Worm (Caenorhabditis elegans): ENCODE results near the gene F40G12.6.
"Not testable (repeated sequence)": the region's sequence is repeated elsewhere in the genome, so short reads cannot be mapped to it uniquely, and the experiment has no call there.

The F40G12.6 gene

DNA sequence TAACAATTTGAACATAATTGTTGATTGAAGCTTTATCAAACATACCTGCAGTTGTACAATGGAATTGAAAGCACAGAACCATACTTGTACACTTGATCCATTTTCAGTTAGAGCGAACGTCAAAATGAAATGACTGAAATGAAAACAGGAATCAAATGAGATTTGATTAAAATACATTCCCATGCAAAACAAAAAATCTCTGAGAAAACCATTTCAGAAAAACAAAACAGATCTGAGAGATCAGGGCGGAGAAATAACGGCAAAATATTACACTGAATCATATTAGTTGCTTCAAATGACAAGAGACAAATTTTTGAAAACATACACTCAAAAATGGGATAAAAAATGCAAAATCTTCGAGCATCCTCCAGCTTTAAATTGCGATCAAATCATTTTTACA, 6.9 kb upstream of the F40G12.6 start, which contains the start of gene srt-33:
TSS of gene srt-33 (minus strand) at position 101 of the 400 bp plus-strand sequence.
- TF ChIP-seq ztf-11 (tag; optimal IDR thresholded peaks at IDR 0.05), result no peak
- no peak for TF ChIP-seq ceh-90 (tag; optimal IDR thresholded peaks at IDR 0.05)

DNA sequence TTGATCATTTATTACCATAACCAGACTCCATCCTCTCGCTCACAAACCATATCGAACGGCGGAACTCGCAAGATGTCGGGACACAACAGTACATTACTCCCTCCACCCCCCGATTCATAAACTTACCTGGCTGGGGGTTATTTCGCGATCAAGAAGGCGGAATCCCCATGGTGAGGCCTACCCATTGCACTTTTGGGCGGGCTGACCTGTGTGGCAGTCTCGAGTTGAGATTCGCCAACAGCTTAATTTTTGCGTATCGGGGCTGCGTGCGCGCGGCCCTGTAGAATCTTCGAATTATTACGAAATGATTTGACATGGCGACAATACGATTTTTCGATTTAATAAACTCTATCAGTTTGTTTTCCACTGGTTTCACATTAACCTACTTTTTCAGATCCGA, 4.5 kb upstream of the F40G12.6 start:
- peak; percentile 40 for TF ChIP-seq snpc-4 (tag; optimal IDR thresholded peaks at IDR 0.05)

- TF ChIP-seq nhr-12, lin-15B, elt-2 (tag; optimal IDR thresholded peaks at IDR 0.05): not testable (repeated sequence)
Observed at ce11 chrV:14274268-14274667, 1.3 kb upstream of the F40G12.6 start, which contains the start of gene F40G12.7. TSS of gene F40G12.7 (plus strand) at chrV:14274568.

DNA sequence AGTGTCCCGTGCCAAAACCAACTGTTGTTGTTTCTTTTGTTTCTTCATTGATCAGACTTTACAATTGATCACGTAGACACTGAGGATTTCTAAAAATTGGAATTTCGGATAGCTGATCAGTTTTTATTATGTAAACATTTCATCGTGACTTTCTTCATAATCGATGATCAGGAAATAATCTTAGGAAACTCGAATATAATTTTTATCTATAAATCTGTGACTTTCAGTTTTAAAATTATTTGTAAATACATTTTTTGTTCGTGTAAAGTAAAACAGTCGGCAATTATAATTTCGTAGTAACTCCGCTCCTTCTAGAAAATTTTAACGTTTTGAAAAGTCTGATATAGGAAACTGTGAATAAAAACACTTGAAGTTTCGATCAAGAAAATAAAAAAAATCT, 2.2 kb downstream of the F40G12.6 start, which contains the start of gene F40G12.5:
TSS of gene F40G12.5 (minus strand) at position 101 of the 400 bp plus-strand sequence.
- TF ChIP-seq fkh-10 (GFP tag; optimal IDR thresholded peaks at IDR 0.05) (no peak), blmp-1 (tag; optimal IDR thresholded peaks at IDR 0.05) (no peak), nhr-77 (tag; optimal IDR thresholded peaks at IDR 0.05) (no peak), nhr-19 (GFP tag; conservative IDR thresholded peaks at IDR 0.05) (no peak), elt-3 (tag; optimal IDR thresholded peaks at IDR 0.05) (no peak), ets-5 (GFP tag; IDR thresholded peaks at IDR 0.05) (no peak), hlh-4 (tag; optimal IDR thresholded peaks at IDR 0.05) (no peak), nhr-12 (tag; optimal IDR thresholded peaks at IDR 0.05) (no peak), tbx-2 (tag; optimal IDR thresholded peaks at IDR 0.05) (no peak), sup-37 (GFP tag; optimal IDR thresholded peaks at IDR 0.05) (no peak), C34B4.2 (tag; optimal IDR thresholded peaks at IDR 0.05) (no peak), xbp-1 (tag; optimal IDR thresholded peaks at IDR 0.05) (no peak), C16A3.4 (tag; optimal IDR thresholded peaks at IDR 0.05) (no peak), mef-2 (tag; optimal IDR thresholded peaks at IDR 0.05) (no peak), irx-1 (tag; optimal IDR thresholded peaks at IDR 0.05) (no peak), ztf-4 (tag; optimal IDR thresholded peaks at IDR 0.05) (no peak)

ce11 chrV:14268616-14269015, 4.3 kb downstream of the F40G12.6 start, which contains the start of gene F40G12.4:
TSS of gene F40G12.4 (minus strand) at chrV:14268716.
- no peak for TF ChIP-seq mab-9 (GFP tag; IDR thresholded peaks at IDR 0.05)
- TF ChIP-seq ceh-90 (tag; optimal IDR thresholded peaks at IDR 0.05), result no peak
- TF ChIP-seq ceh-88 (GFP tag; IDR thresholded peaks at IDR 0.05), result no peak
- TF ChIP-seq lin-15B (tag; optimal IDR thresholded peaks at IDR 0.05), result no peak

ce11 chrV:14267326-14267942, 5.5 kb downstream of the F40G12.6 start:
- TF ChIP-seq fkh-8 (tag; optimal IDR thresholded peaks at IDR 0.05), result no peak
- no peak for TF ChIP-seq elt-3 (tag; optimal IDR thresholded peaks at IDR 0.05)
- no peak for TF ChIP-seq fkh-4 (tag; optimal IDR thresholded peaks at IDR 0.05; ENCODE audit: borderline replicate concordance)
- no peak for TF ChIP-seq nhr-90 (tag; optimal IDR thresholded peaks at IDR 0.05; ENCODE audit: poor library complexity)
- no peak for TF ChIP-seq ceh-88 (GFP tag; IDR thresholded peaks at IDR 0.05)
- no peak for TF ChIP-seq elt-2 (tag; optimal IDR thresholded peaks at IDR 0.05)
- TF ChIP-seq ztf-4 (tag; optimal IDR thresholded peaks at IDR 0.05), result no peak

DNA sequence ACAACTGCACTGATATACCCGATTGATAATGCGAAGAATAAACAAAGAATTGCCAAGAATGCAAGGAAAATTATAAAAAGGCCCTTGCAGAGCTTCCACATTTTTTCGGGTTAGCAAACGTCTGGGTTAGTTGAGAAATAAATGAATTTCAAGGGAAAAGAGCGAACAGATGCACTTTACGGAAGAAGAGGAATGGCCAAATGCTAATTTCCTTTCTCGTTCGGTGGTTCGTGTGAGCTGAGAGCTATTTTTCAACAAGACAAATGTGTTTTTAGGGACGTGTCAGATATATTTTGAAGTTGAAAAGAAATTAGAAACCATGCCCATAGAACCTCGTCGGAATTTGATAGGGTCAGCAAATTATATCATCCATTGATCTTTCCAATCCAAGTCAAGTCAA, 12.1 kb downstream of the F40G12.6 start, which contains the start of gene F40G12.2:
TSS of gene F40G12.2 (minus strand) at position 101 of the 400 bp plus-strand sequence.
- TF ChIP-seq fkh-4 (tag; optimal IDR thresholded peaks at IDR 0.05; ENCODE audit: borderline replicate concordance), result no peak
- TF ChIP-seq lin-15B (tag; optimal IDR thresholded peaks at IDR 0.05), result no peak
- TF ChIP-seq sptf-1 (tag; optimal IDR thresholded peaks at IDR 0.05), result no peak
- no peak for TF ChIP-seq grh-1 (GFP tag; IDR thresholded peaks at IDR 0.05)
- no peak for TF ChIP-seq blmp-1 (tag; optimal IDR thresholded peaks at IDR 0.05)
- TF ChIP-seq efl-3 (GFP tag; optimal IDR thresholded peaks at IDR 0.05), result no peak
- no peak for TF ChIP-seq egl-27 (tag; optimal IDR thresholded peaks at IDR 0.05)
- no peak for TF ChIP-seq pax-3 (tag; optimal IDR thresholded peaks at IDR 0.05)
- no peak for TF ChIP-seq mep-1 (tag; optimal IDR thresholded peaks at IDR 0.05)
- no peak for TF ChIP-seq F16B12.6 (tag; optimal IDR thresholded peaks at IDR 0.05)
- TF ChIP-seq pag-3 (tag; optimal IDR thresholded peaks at IDR 0.05; ENCODE audit: borderline replicate concordance, insufficient read depth), result no peak
- TF ChIP-seq ceh-8 (GFP tag; optimal IDR thresholded peaks at IDR 0.05), result no peak

All from whole organism, L1 larva.